Fruit fly (Drosophila melanogaster) whole organism, prepupa: ENCODE data around the gene CG31064.

Experiments used
- CG11294 ChIP-seq: fragments of 200-800 bp; sonication (Bioruptor generic); IDR thresholded peaks from 2 replicates; pipeline ENCODE4 v1.3.6; 2022; ENCODE audit warnings: missing biosample characterization, missing genetic modification characterization
- CG16779 ChIP-seq: fragments of 200-800 bp; sonication (Bioruptor generic); optimal IDR thresholded peaks from 3 replicates; lab custom pipeline; 2017; ENCODE audit warnings: missing biosample characterization, mild to moderate bottlenecking, missing genetic modification characterization
- CG4318 ChIP-seq: fragments of 200-800 bp; sonication (Bioruptor generic); optimal IDR thresholded peaks from 3 replicates; lab custom pipeline; 2017; ENCODE audit warnings: missing biosample characterization, mild to moderate bottlenecking, missing genetic modification characterization
- CG6792 ChIP-seq: fragments of 200-800 bp; sonication (Bioruptor generic); optimal IDR thresholded peaks from 3 replicates; lab custom pipeline; 2016; ENCODE audit warnings: missing biosample characterization, missing genetic modification characterization
- CG6854 ChIP-seq: fragments of 200-800 bp; sonication (Bioruptor generic); optimal IDR thresholded peaks from 2 replicates; lab custom pipeline; 2017; ENCODE audit warnings: missing biosample characterization, mild to moderate bottlenecking, missing genetic modification characterization
- CG8119 ChIP-seq: fragments of 200-800 bp; sonication (Bioruptor generic); IDR thresholded peaks from 3 replicates; pipeline ENCODE4 v1.3.6; 2022; ENCODE audit warnings: missing biosample characterization, missing genetic modification characterization
- CG8319 ChIP-seq: fragments of 200-800 bp; sonication (Bioruptor generic); optimal IDR thresholded peaks from 3 replicates; lab custom pipeline; 2016; ENCODE audit warnings: missing biosample characterization, missing genetic modification characterization
- CG9139 ChIP-seq: fragments of 200-800 bp; sonication (Bioruptor generic); optimal IDR thresholded peaks from 3 replicates; lab custom pipeline; 2017; ENCODE audit warnings: missing biosample characterization, mild to moderate bottlenecking, missing genetic modification characterization
- Ets96B ChIP-seq: fragments of 200-800 bp; optimal IDR thresholded peaks from 2 replicates; lab custom pipeline; 2019; ENCODE audit warnings: missing biosample characterization, mild to moderate bottlenecking, missing genetic modification characterization, moderate library complexity
- Gug ChIP-seq: fragments of 200-800 bp; sonication (Bioruptor generic); IDR thresholded peaks from 2 replicates; pipeline ENCODE4 v1.3.6; 2022; ENCODE audit warnings: missing biosample characterization, missing genetic modification characterization
- Hr38 ChIP-seq: sonication (Bioruptor generic); optimal IDR thresholded peaks from 2 replicates; lab custom pipeline; 2016; ENCODE audit warnings: missing biosample characterization, missing genetic modification characterization
- Hr39 ChIP-seq: fragments of 200-800 bp; sonication (Bioruptor generic); optimal IDR thresholded peaks from 2 replicates; lab custom pipeline; 2016; ENCODE audit warnings: missing biosample characterization, missing genetic modification characterization
- Hr4 ChIP-seq: fragments of 200-800 bp; sonication (Bioruptor generic); optimal IDR thresholded peaks from 3 replicates; lab custom pipeline; 2016; ENCODE audit warnings: missing biosample characterization, missing genetic modification characterization
- Met ChIP-seq: fragments of 200-800 bp; sonication (Bioruptor generic); optimal IDR thresholded peaks from 3 replicates; lab custom pipeline; 2016; ENCODE audit warnings: missing biosample characterization, missing genetic modification characterization
- Smox ChIP-seq: fragments of 200-800 bp; sonication (Bioruptor generic); optimal IDR thresholded peaks from 3 replicates; lab custom pipeline; 2016; ENCODE audit warnings: missing biosample characterization, missing genetic modification characterization
- Sox15 ChIP-seq: fragments of 200-800 bp; sonication (Bioruptor generic); optimal IDR thresholded peaks from 3 replicates; lab custom pipeline; 2016; ENCODE audit warnings: missing biosample characterization, missing genetic modification characterization
- achi ChIP-seq: fragments of 200-800 bp; sonication (Bioruptor generic); optimal IDR thresholded peaks from 3 replicates; lab custom pipeline; 2016; ENCODE audit warnings: missing biosample characterization, missing genetic modification characterization
- esn ChIP-seq: fragments of 200-800 bp; sonication (Bioruptor generic); optimal IDR thresholded peaks from 2 replicates; lab custom pipeline; 2016; ENCODE audit warnings: missing biosample characterization, mild to moderate bottlenecking, missing genetic modification characterization, moderate library complexity
- fd59A ChIP-seq: fragments of 200-800 bp; sonication (Bioruptor generic); optimal IDR thresholded peaks from 2 replicates; lab custom pipeline; 2017; ENCODE audit warnings: missing biosample characterization, mild to moderate bottlenecking, missing genetic modification characterization, missing genetic modification reagents
- salr ChIP-seq, 2 experiments: fragments of 200-800 bp; sonication (Bioruptor generic); optimal IDR thresholded peaks; 3 replicates each; lab custom pipeline; 2016 to 2018; ENCODE audit warnings: missing biosample characterization in 2 of 2, missing genetic modification characterization in 2 of 2, mild to moderate bottlenecking in 1 of 2
- spab ChIP-seq: fragments of 200-800 bp; sonication (Bioruptor generic); optimal IDR thresholded peaks from 2 replicates; lab custom pipeline; 2017; ENCODE audit warnings: missing biosample characterization, mild to moderate bottlenecking, missing genetic modification characterization, missing genetic modification reagents
- ss ChIP-seq, 2 experiments: fragments of 200-800 bp; sonication (Bioruptor generic); optimal IDR thresholded peaks; 2 replicates in 1 of 2; 3 replicates in 1 of 2; lab custom pipeline; 2017 to 2018; ENCODE audit warnings: mild to moderate bottlenecking in 2 of 2, missing biosample characterization in 2 of 2, missing genetic modification characterization in 2 of 2, moderate library complexity in 1 of 2
- svp ChIP-seq: fragments of 200-800 bp; sonication (Bioruptor generic); peaks from one replicate; lab custom pipeline; 2016; ENCODE audit warnings: missing biosample characterization, missing genetic modification characterization

CG31064 gene

dm6 chr3R:27181074-27181473 is 57.8 kb downstream of the CG31064 start (continued):
- TF ChIP-seq CG16779 (tag; lab: Kevin White, UChicago) (no peak), salr (GFP tag; optimal IDR thresholded peaks at IDR 0.05; lab: Kevin White, UChicago) (peak in 1 of 2 experiments; percentile 65), Hr39 (GFP tag; lab: Kevin White, UChicago) (peak; percentile 4), CG6792 (GFP tag; lab: Kevin White, UChicago) (no peak), Hr38 (no peak), svp (GFP tag; lab: Kevin White, UChicago) (no peak), CG8319 (GFP tag; lab: Kevin White, UChicago) (no peak), Hr4 (GFP tag; lab: Kevin White, UChicago) (peak; percentile 61), spab (GFP tag; lab: Kevin White, UChicago) (no peak), CG11294 (GFP tag; lab: Robert Waterston, UW) (no peak), CG6854 (GFP tag; lab: Kevin White, UChicago) (no peak), Sox15 (no peak), Ets96B (no peak), achi (GFP tag; lab: Kevin White, UChicago) (peak; percentile 50), CG4318 (peak; percentile 54), Smox (no peak), CG8119 (peak; percentile 77), Gug (GFP tag; lab: Robert Waterston, UW) (peak; percentile 67), CG9139 (GFP tag; lab: Kevin White, UChicago) (no peak), fd59A (GFP tag; lab: Kevin White, UChicago) (no peak), esn (GFP tag; lab: Kevin White, UChicago) (peak; percentile 19), ss (GFP tag; optimal IDR thresholded peaks at IDR 0.05; lab: Kevin White, UChicago) (no peak), Met (GFP tag; lab: Kevin White, UChicago) (peak; percentile 8)
- TF ChIP-seq, all 60 proteins: peak for 25
